Fruit fly (Drosophila melanogaster) whole organism, embryonic: ENCODE measurements around the gene Stat92E.

ENCODE experiments used
- Atf-2 ChIP-seq: fragments of 200-800 bp; sonication (Bioruptor generic); optimal IDR thresholded peaks from 2 replicates; lab custom pipeline; 2016; ENCODE audit warnings: missing biosample characterization, missing genetic modification characterization
- Bdp1 ChIP-seq: fragments of 200-800 bp; sonication (Bioruptor generic); optimal IDR thresholded peaks from 3 replicates; lab custom pipeline; 2016; ENCODE audit warnings: missing biosample characterization, missing genetic modification characterization
- Blimp-1 ChIP-seq: fragments of 200-800 bp; sonication (Bioruptor generic); optimal IDR thresholded peaks from 3 replicates; lab custom pipeline; 2018; ENCODE audit warnings: missing biosample characterization, missing genetic modification characterization, mild to moderate bottlenecking, moderate library complexity, missing genetic modification reagents
- CG10267 ChIP-seq: fragments of 200-800 bp; sonication (Bioruptor generic); optimal IDR thresholded peaks from 2 replicates; lab custom pipeline; 2018; ENCODE audit warnings: missing biosample characterization, mild to moderate bottlenecking, missing genetic modification characterization, moderate library complexity
- CG10274 ChIP-seq: fragments of 200-800 bp; sonication (Bioruptor generic); optimal IDR thresholded peaks from 3 replicates; lab custom pipeline; 2017; ENCODE audit warnings: missing biosample characterization, mild to moderate bottlenecking, missing genetic modification characterization
- CG13287 ChIP-seq: fragments of 200-800 bp; sonication (Bioruptor generic); IDR thresholded peaks from 2 replicates; pipeline ENCODE4 v1.3.6; 2022; ENCODE audit warnings: missing biosample characterization, missing genetic modification characterization; ENCODE audit not compliant: partially characterized antibody
- CG13624 ChIP-seq: fragments of 200-800 bp; sonication (Bioruptor generic); optimal IDR thresholded peaks from 2 replicates; lab custom pipeline; 2016; ENCODE audit warnings: missing biosample characterization, missing genetic modification characterization
- CG15601 ChIP-seq: fragments of 200-800 bp; sonication (Bioruptor generic); optimal IDR thresholded peaks from 3 replicates; lab custom pipeline; 2019; ENCODE audit warnings: missing biosample characterization, mild to moderate bottlenecking, missing genetic modification characterization, moderate library complexity
- CG16815 ChIP-seq: fragments of 200-800 bp; sonication (Bioruptor generic); optimal IDR thresholded peaks from 3 replicates; lab custom pipeline; 2017; ENCODE audit warnings: missing biosample characterization, mild to moderate bottlenecking, missing genetic modification characterization
- CG17385 ChIP-seq: fragments of 200-800 bp; sonication (Bioruptor generic); optimal IDR thresholded peaks from 3 replicates; lab custom pipeline; 2018; ENCODE audit warnings: missing biosample characterization, mild to moderate bottlenecking, missing genetic modification characterization
- CG3407 ChIP-seq: fragments of 200-800 bp; sonication (Bioruptor generic); optimal IDR thresholded peaks from 2 replicates; lab custom pipeline; 2018; ENCODE audit warnings: missing biosample characterization, mild to moderate bottlenecking, missing genetic modification characterization
- CG43689 ChIP-seq: fragments of 200-800 bp; sonication (Bioruptor generic); IDR thresholded peaks from 2 replicates; pipeline ENCODE4 v1.3.6; 2022; ENCODE audit warnings: missing biosample characterization, missing genetic modification characterization
- CG5953 ChIP-seq: fragments of 200-800 bp; sonication (Bioruptor generic); IDR thresholded peaks from 2 replicates; pipeline ENCODE4 v1.3.6; 2022; ENCODE audit warnings: missing biosample characterization, missing genetic modification characterization
- CG8290 ChIP-seq, 3 experiments: fragments of 200-800 bp; sonication (Bioruptor generic); optimal IDR thresholded peaks; 2 replicates each; lab custom pipeline; 2016 to 2019; ENCODE audit warnings: missing biosample characterization in 3 of 3, missing genetic modification characterization in 3 of 3, mild to moderate bottlenecking in 2 of 3, moderate library complexity in 1 of 3
- CG8944 ChIP-seq: fragments of 200-800 bp; sonication (Bioruptor generic); optimal IDR thresholded peaks from 3 replicates; lab custom pipeline; 2016; ENCODE audit warnings: missing biosample characterization, missing genetic modification characterization
- CG9932 ChIP-seq: fragments of 200-800 bp; sonication (Bioruptor generic); IDR thresholded peaks from 2 replicates; pipeline ENCODE4 v1.3.6; 2022; ENCODE audit warnings: missing biosample characterization, missing genetic modification characterization
- D19A ChIP-seq: fragments of 200-800 bp; optimal IDR thresholded peaks from 3 replicates; lab custom pipeline; 2019; ENCODE audit warnings: missing biosample characterization, mild to moderate bottlenecking, missing genetic modification characterization, moderate library complexity
- D19B ChIP-seq: fragments of 200-800 bp; sonication (Bioruptor generic); optimal IDR thresholded peaks from 2 replicates; lab custom pipeline; 2017; ENCODE audit warnings: missing biosample characterization, mild to moderate bottlenecking, missing genetic modification characterization
- Dip3 ChIP-seq: fragments of 200-800 bp; sonication (Bioruptor generic); optimal IDR thresholded peaks from 3 replicates; lab custom pipeline; 2016; ENCODE audit warnings: missing biosample characterization, missing genetic modification characterization
- Hmr ChIP-seq: fragments of 200-800 bp; sonication (Bioruptor generic); optimal IDR thresholded peaks from 3 replicates; lab custom pipeline; 2017; ENCODE audit warnings: mild to moderate bottlenecking, missing biosample characterization, missing genetic modification reagents, missing genetic modification characterization
- Hr78 ChIP-seq, 2 experiments: fragments of 200-800 bp in 1 of 2; fragments of >200 bp in 1 of 2; sonication (Bioruptor generic) in 1 of 2; optimal IDR thresholded peaks; 2 replicates each; lab custom pipeline; 2017 to 2019; ENCODE audit warnings: missing biosample characterization in 2 of 2, missing genetic modification characterization in 2 of 2, mild to moderate bottlenecking in 1 of 2, moderate library complexity in 1 of 2
- Mad ChIP-seq: fragments of 200-800 bp; sonication (Bioruptor generic); optimal IDR thresholded peaks from 2 replicates; lab custom pipeline; 2016; ENCODE audit warnings: missing biosample characterization, missing genetic modification characterization
- NFAT ChIP-seq: fragments of 200-800 bp; sonication (Bioruptor generic); IDR thresholded peaks from 2 replicates; pipeline ENCODE4 v1.3.6; 2022; ENCODE audit warnings: missing biosample characterization, missing genetic modification characterization
- Neu2 ChIP-seq: fragments of 200-800 bp; sonication (Bioruptor generic); optimal IDR thresholded peaks from 3 replicates; lab custom pipeline; 2016; ENCODE audit warnings: missing biosample characterization, missing genetic modification characterization, borderline replicate concordance
- Taf1 ChIP-seq: fragments of 200-800 bp; sonication (Bioruptor generic); IDR thresholded peaks from 2 replicates; pipeline ENCODE4 v1.3.6; 2022; ENCODE audit warnings: missing biosample characterization, missing genetic modification characterization
- Xrp1 ChIP-seq: fragments of 200-800 bp; sonication (Bioruptor generic); IDR thresholded peaks from 2 replicates; pipeline ENCODE4 v1.3.6; 2022; ENCODE audit warnings: missing biosample characterization, missing genetic modification characterization
- bcd ChIP-seq: fragments of 200-800 bp; sonication (Bioruptor generic); optimal IDR thresholded peaks from 2 replicates; lab custom pipeline; 2017; ENCODE audit warnings: missing biosample characterization, mild to moderate bottlenecking, missing genetic modification characterization
- bowl ChIP-seq: fragments of 200-800 bp; sonication (Bioruptor generic); IDR thresholded peaks from 2 replicates; pipeline ENCODE4 v1.3.6; 2022; ENCODE audit warnings: missing biosample characterization, missing genetic modification characterization
- chif ChIP-seq, 2 experiments: fragments of 200-800 bp; sonication (Bioruptor generic); optimal IDR thresholded peaks; 3 replicates each; lab custom pipeline; 2016; ENCODE audit warnings: missing biosample characterization in 2 of 2, missing genetic modification characterization in 2 of 2
- chn ChIP-seq: fragments of 200-800 bp; sonication (Bioruptor generic); optimal IDR thresholded peaks from 2 replicates; lab custom pipeline; 2016; ENCODE audit warnings: missing biosample characterization, missing genetic modification characterization
- corto ChIP-seq: fragments of 200-800 bp; sonication (Bioruptor generic); optimal IDR thresholded peaks from 2 replicates; lab custom pipeline; 2016; ENCODE audit warnings: missing biosample characterization, mild to moderate bottlenecking, missing genetic modification characterization, moderate library complexity
- crol ChIP-seq: fragments of 200-800 bp; sonication (Bioruptor generic); IDR thresholded peaks from 2 replicates; pipeline ENCODE4 v1.3.6; 2022; ENCODE audit warnings: missing biosample characterization, missing genetic modification characterization
- disco-r ChIP-seq: fragments of 200-800 bp; sonication (Bioruptor generic); optimal IDR thresholded peaks from 2 replicates; lab custom pipeline; 2016; ENCODE audit warnings: missing biosample characterization, missing genetic modification characterization
- eyg ChIP-seq: fragments of 200-800 bp; sonication (Bioruptor generic); optimal IDR thresholded peaks from 3 replicates; lab custom pipeline; 2016; ENCODE audit warnings: missing biosample characterization, missing genetic modification characterization
- fd3F ChIP-seq: fragments of 200-800 bp; sonication (Bioruptor generic); optimal IDR thresholded peaks from 2 replicates; lab custom pipeline; 2018; ENCODE audit warnings: missing biosample characterization, mild to moderate bottlenecking, missing genetic modification characterization, moderate library complexity
- gce ChIP-seq: fragments of 200-800 bp; sonication (Bioruptor generic); IDR thresholded peaks from 3 replicates; pipeline ENCODE4 v1.3.6; 2022; ENCODE audit warnings: missing biosample characterization, missing genetic modification characterization
- gcm2 ChIP-seq: fragments of 200-800 bp; sonication (Bioruptor generic); optimal IDR thresholded peaks from 2 replicates; lab custom pipeline; 2016; ENCODE audit warnings: missing biosample characterization, missing genetic modification characterization
- klu ChIP-seq: fragments of 200-800 bp; sonication (Bioruptor generic); IDR thresholded peaks from 2 replicates; pipeline ENCODE4 v1.3.6; 2022; ENCODE audit warnings: missing biosample characterization, missing genetic modification characterization
- lov ChIP-seq, 2 experiments: fragments of 200-800 bp in 1 of 2; fragments of >200 bp in 1 of 2; sonication (Bioruptor generic) in 1 of 2; IDR thresholded peaks in 1 of 2; optimal IDR thresholded peaks in 1 of 2; 2 replicates in 1 of 2; 3 replicates in 1 of 2; pipeline versions ENCODE4 v1.3.6 to Lab custom; 2017 to 2022; ENCODE audit warnings: missing biosample characterization in 1 of 2, missing genetic modification characterization in 1 of 2
- mld ChIP-seq: fragments of 200-800 bp; sonication (Bioruptor generic); IDR thresholded peaks from 3 replicates; pipeline ENCODE4 v1.3.6; 2022; ENCODE audit warnings: missing biosample characterization, missing genetic modification characterization; ENCODE audit not compliant: partially characterized antibody
- odd ChIP-seq: fragments of 200-800 bp; sonication (Bioruptor generic); optimal IDR thresholded peaks from 2 replicates; lab custom pipeline; 2017; ENCODE audit warnings: missing biosample characterization, mild to moderate bottlenecking, missing genetic modification characterization
- pb ChIP-seq: fragments of 200-800 bp; sonication (Bioruptor generic); optimal IDR thresholded peaks from 3 replicates; lab custom pipeline; 2016; ENCODE audit warnings: missing biosample characterization, missing genetic modification characterization
- pzg ChIP-seq: fragments of 200-800 bp; sonication (Bioruptor generic); optimal IDR thresholded peaks from 3 replicates; lab custom pipeline; 2018; ENCODE audit warnings: missing biosample characterization, mild to moderate bottlenecking, missing genetic modification characterization, moderate library complexity
- ranshi ChIP-seq: fragments of 200-800 bp; sonication (Bioruptor generic); IDR thresholded peaks from 2 replicates; pipeline ENCODE4 v1.3.6; 2022; ENCODE audit warnings: missing biosample characterization, missing genetic modification characterization
- rib ChIP-seq: fragments of 200-800 bp; sonication (Bioruptor generic); IDR thresholded peaks from 2 replicates; pipeline ENCODE4 v1.3.6; 2022; ENCODE audit warnings: missing biosample characterization, missing genetic modification characterization
- schlank ChIP-seq: fragments of 200-800 bp; sonication (Bioruptor generic); optimal IDR thresholded peaks from 2 replicates; lab custom pipeline; 2018; ENCODE audit warnings: missing biosample characterization, mild to moderate bottlenecking, missing genetic modification characterization
- tx ChIP-seq: fragments of 200-800 bp; sonication (Bioruptor generic); optimal IDR thresholded peaks from 2 replicates; lab custom pipeline; 2016; ENCODE audit warnings: missing biosample characterization, missing genetic modification characterization
- zf30C ChIP-seq: fragments of 200-800 bp; sonication (Bioruptor generic); optimal IDR thresholded peaks from 3 replicates; lab custom pipeline; 2018; ENCODE audit warnings: missing biosample characterization, mild to moderate bottlenecking, missing genetic modification characterization
- zfh2 ChIP-seq: fragments of 200-800 bp; sonication (Bioruptor generic); optimal IDR thresholded peaks from 2 replicates; lab custom pipeline; 2016; ENCODE audit warnings: missing biosample characterization, missing genetic modification characterization

The Stat92E gene

dm6 chr3R:20579816-20580215 is 27.7 kb upstream of the Stat92E start, which contains the start of the genes EloB and Srp14 (continued):
- TF ChIP-seq CG10267 (tag; lab: Kevin White, UChicago) (peak; percentile 83), chn (peak; percentile 90), zf30C (GFP tag; lab: Kevin White, UChicago) (no peak), bowl (GFP tag; lab: Robert Waterston, UW) (peak; percentile 18; the same call in 1 of the 2 replicates), Taf1 (GFP tag; lab: Robert Waterston, UW) (peak; percentile 44; the same call in 1 of the 2 replicates), fd3F (GFP tag; lab: Kevin White, UChicago) (peak; percentile 65), D19A (tag; lab: Kevin White, UChicago) (no peak), schlank (tag; lab: Kevin White, UChicago) (peak; percentile 47), Blimp-1 (GFP tag; lab: Kevin White, UChicago) (peak; percentile 73), CG15601 (tag; lab: Kevin White, UChicago) (peak; percentile 84), ranshi (no peak), mld (peak; percentile 92), Mad (GFP tag; lab: Kevin White, UChicago) (peak; percentile 88), Neu2 (GFP tag; lab: Kevin White, UChicago) (no peak), CG9932 (peak; percentile 95), CG8944 (GFP tag; lab: Kevin White, UChicago) (peak; percentile 57), pzg (peak; percentile 92), lov (optimal IDR thresholded peaks at IDR 0.05; lab: Kevin White, UChicago) (no peak), lov (GFP tag; IDR thresholded peaks at IDR 0.05; lab: Robert Waterston, UW) (no peak), disco-r (GFP tag; lab: Kevin White, UChicago) (peak; percentile 17), CG17385 (peak; percentile 73), Dip3 (peak; percentile 78), CG16815 (GFP tag; lab: Kevin White, UChicago) (peak; percentile 46), gce (GFP tag; lab: Robert Waterston, UW) (no peak), chif (GFP tag; optimal IDR thresholded peaks at IDR 0.05; lab: Kevin White, UChicago) (peak; percentile 67 to 71), klu (peak; percentile 58; the same call in 1 of the 2 replicates), rib (GFP tag; lab: Robert Waterston, UW) (peak; percentile 71; the same call in 1 of the 2 replicates), bcd (GFP tag; lab: Kevin White, UChicago) (peak; percentile 72), crol (GFP tag; lab: Robert Waterston, UW) (peak; percentile 52; the same call in 1 of the 2 replicates), CG43689 (GFP tag; lab: Robert Waterston, UW) (peak; percentile 53; the same call in 1 of the 2 replicates), NFAT (GFP tag; lab: Robert Waterston, UW) (peak; percentile 86), CG8290 (GFP tag; optimal IDR thresholded peaks at IDR 0.05; lab: Kevin White, UChicago) (peak; percentile 61), CG8290 (tag; optimal IDR thresholded peaks at IDR 0.05; lab: Kevin White, UChicago) (peak; percentile 8 to 73), Atf-2 (GFP tag; lab: Kevin White, UChicago) (peak; percentile 47), CG13287 (GFP tag; lab: Robert Waterston, UW) (peak; percentile 98), zfh2 (GFP tag; lab: Kevin White, UChicago) (peak; percentile 90), CG3407 (peak; percentile 27), D19B (GFP tag; lab: Kevin White, UChicago) (no peak), CG13624 (GFP tag; lab: Kevin White, UChicago) (peak; percentile 84), Hmr (GFP tag; lab: Kevin White, UChicago) (no peak), odd (GFP tag; lab: Kevin White, UChicago) (no peak), Bdp1 (GFP tag; lab: Kevin White, UChicago) (peak; percentile 74), Xrp1 (GFP tag; lab: Robert Waterston, UW) (peak; percentile 77; the same call in 1 of the 2 replicates), CG10274 (GFP tag; lab: Kevin White, UChicago) (no peak), CG5953 (GFP tag; lab: Robert Waterston, UW) (0 out of 2 replicates have a peak, but pooled peaks have one; percentile 20), corto (GFP tag; lab: Kevin White, UChicago) (no peak), tx (GFP tag; lab: Kevin White, UChicago) (peak; percentile 76), Hr78 (GFP tag; optimal IDR thresholded peaks at IDR 0.05; lab: Kevin White, UChicago) (peak in 1 of 2 experiments; percentile 87), pb (GFP tag; lab: Kevin White, UChicago) (peak; percentile 23), gcm2 (GFP tag; lab: Kevin White, UChicago) (no peak), eyg (GFP tag; lab: Kevin White, UChicago) (peak; percentile 33)
